Worm (Caenorhabditis elegans): ENCODE data around the gene C16E9.2.

DNA sequence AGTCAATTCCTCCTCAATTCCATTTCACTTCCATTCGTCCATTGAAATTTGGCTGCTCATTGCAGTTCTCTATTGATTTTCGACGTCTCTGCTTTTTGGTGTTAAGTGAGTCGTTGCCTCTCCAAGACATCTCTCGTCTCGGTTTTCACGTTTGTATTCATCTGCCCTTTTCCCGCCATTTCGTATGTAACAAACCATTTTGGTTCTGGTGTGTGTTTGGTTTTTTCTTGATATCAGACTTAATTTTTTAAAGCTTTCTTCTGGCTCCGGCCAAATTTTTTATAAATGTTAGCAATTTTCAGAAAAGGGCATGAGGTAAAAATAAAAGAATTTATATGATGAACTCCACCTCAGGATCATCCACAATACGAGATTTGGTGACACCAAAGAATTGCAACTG lies at the start of gene C16E9.2:
- TF ChIP-seq ceh-82 (tag; optimal IDR thresholded peaks at IDR 0.05) (no peak), nhr-25 (tag; optimal IDR thresholded peaks at IDR 0.05) (no peak), blmp-1 (tag; optimal IDR thresholded peaks at IDR 0.05; ENCODE audit: insufficient read depth) (no peak)
